Worm (Caenorhabditis elegans): ENCODE measurements around the gene ril-1.

- TF ChIP-seq nhr-12 (tag; optimal IDR thresholded peaks at IDR 0.05) (no peak), nhr-23 (tag; optimal IDR thresholded peaks at IDR 0.05) (no peak), snpc-4 (tag; optimal IDR thresholded peaks at IDR 0.05) (no peak), ama-1 (optimal IDR thresholded peaks at IDR 0.05) (no peak), fos-1 (tag; optimal IDR thresholded peaks at IDR 0.05) (no peak), elt-3 (tag; optimal IDR thresholded peaks at IDR 0.05) (no peak)
Observed at ce11 chrV:14540932-14541331, 17.0 kb upstream of the ril-1 start.
